Worm (Caenorhabditis elegans): ENCODE measurements around the gene algn-3.

DNA sequence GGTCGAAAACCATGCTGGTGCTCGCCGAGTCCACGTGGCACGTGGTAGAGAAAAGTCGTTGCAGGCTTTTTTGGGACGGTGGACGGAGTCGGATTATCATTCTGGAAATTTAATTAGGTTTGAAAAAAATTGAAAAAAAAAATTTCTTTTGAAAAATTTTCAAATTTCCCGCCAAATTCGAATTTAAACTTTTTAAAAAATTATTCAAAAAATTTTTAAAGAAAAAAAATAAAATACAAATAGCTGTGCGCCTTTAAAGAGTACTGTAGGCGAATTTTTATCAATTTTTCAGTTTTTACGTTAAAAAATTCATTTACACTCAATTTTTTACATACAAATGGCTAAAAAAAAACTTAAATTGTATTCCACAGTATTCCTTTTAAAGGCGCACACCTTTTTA lies 5.8 kb downstream of the algn-3 start, which contains the start of gene K09E4.3:
- TF ChIP-seq C06A6.2 (GFP tag; conservative IDR thresholded peaks at IDR 0.05) (no peak), ceh-91 (GFP tag; IDR thresholded peaks at IDR 0.05) (no peak), let-526 (GFP tag; IDR thresholded peaks at IDR 0.05) (no peak), pha-4 (tag; optimal IDR thresholded peaks at IDR 0.05) (no peak), nhr-90 (tag; optimal IDR thresholded peaks at IDR 0.05) (no peak)

Measured in whole organism, young adult.